Worm (Caenorhabditis elegans): ENCODE results near the gene vap-1.

ce11 chrX:17369514-17369913 is 26.8 kb downstream of the vap-1 start:
- TF ChIP-seq aly-2 (tag; optimal IDR thresholded peaks at IDR 0.05) = no peak
- no peak for TF ChIP-seq ztf-11 (tag; optimal IDR thresholded peaks at IDR 0.05)
- no peak for TF ChIP-seq nhr-11 (tag; optimal IDR thresholded peaks at IDR 0.05)
- TF ChIP-seq blmp-1 (tag; optimal IDR thresholded peaks at IDR 0.05) = peak; percentile 55
- no peak for TF ChIP-seq ces-1 (GFP tag; optimal IDR thresholded peaks at IDR 0.05)
- TF ChIP-seq mdl-1 (tag; optimal IDR thresholded peaks at IDR 0.05) = no peak
- TF ChIP-seq mep-1 (tag; optimal IDR thresholded peaks at IDR 0.05) = peak; percentile 43
- no peak for TF ChIP-seq lir-3 (tag; optimal IDR thresholded peaks at IDR 0.05; ENCODE audit: poor library complexity)
- no peak for TF ChIP-seq lin-39 (tag; optimal IDR thresholded peaks at IDR 0.05)
- no peak for TF ChIP-seq elt-3 (tag; optimal IDR thresholded peaks at IDR 0.05)
- no peak for TF ChIP-seq nhr-77 (tag; optimal IDR thresholded peaks at IDR 0.05)
- no peak for TF ChIP-seq nhr-76 (tag; optimal IDR thresholded peaks at IDR 0.05)
- no peak for TF ChIP-seq fkh-4 (tag; optimal IDR thresholded peaks at IDR 0.05; ENCODE audit: borderline replicate concordance)
